Fruit fly (Drosophila melanogaster) whole organism, embryonic: ENCODE measurements around the gene Kat60.

Source experiments
- Awh ChIP-seq: fragments of 200-800 bp; sonication (Bioruptor generic); IDR thresholded peaks from 2 replicates; pipeline ENCODE4, ENCODE4 v1.3.6; 2022; ENCODE audit warnings: missing biosample characterization, missing genetic modification characterization
- CG12071 ChIP-seq: fragments of 200-800 bp; sonication (Bioruptor generic); optimal IDR thresholded peaks from 3 replicates; lab custom pipeline; 2018; ENCODE audit warnings: missing biosample characterization, mild to moderate bottlenecking, missing genetic modification characterization
- CG12236 ChIP-seq: fragments of 200-800 bp; sonication (Bioruptor generic); optimal IDR thresholded peaks from 2 replicates; lab custom pipeline; 2016; ENCODE audit warnings: missing biosample characterization, missing genetic modification characterization
- CG13123 ChIP-seq: fragments of 200-800 bp; sonication (Bioruptor generic); optimal IDR thresholded peaks from 2 replicates; lab custom pipeline; 2016; ENCODE audit warnings: missing biosample characterization, missing genetic modification characterization
- CG13775 ChIP-seq: fragments of 200-800 bp; sonication (Bioruptor generic); optimal IDR thresholded peaks from 3 replicates; lab custom pipeline; 2017; ENCODE audit warnings: missing biosample characterization, mild to moderate bottlenecking, missing genetic modification characterization
- CG14441 ChIP-seq: fragments of 200-800 bp; sonication (Bioruptor generic); IDR thresholded peaks from 2 replicates; pipeline ENCODE4 v1.3.6; 2022; ENCODE audit warnings: missing biosample characterization, missing genetic modification characterization
- CG14860 ChIP-seq: fragments of 200-800 bp; sonication (Bioruptor generic); IDR thresholded peaks from 3 replicates; pipeline ENCODE4 v1.3.6; 2022; ENCODE audit warnings: missing biosample characterization, missing genetic modification characterization; ENCODE audit not compliant: partially characterized antibody
- CG15073 ChIP-seq: fragments of 200-800 bp; sonication (Bioruptor generic); optimal IDR thresholded peaks from 2 replicates; lab custom pipeline; 2016; ENCODE audit warnings: missing biosample characterization, missing genetic modification characterization
- CG18764 ChIP-seq: fragments of 200-800 bp; sonication (Bioruptor generic); optimal IDR thresholded peaks from 3 replicates; lab custom pipeline; 2016; ENCODE audit warnings: missing biosample characterization, missing genetic modification characterization
- CG2199 ChIP-seq: fragments of 200-800 bp; sonication (Bioruptor generic); IDR thresholded peaks from 3 replicates; pipeline ENCODE4 v1.3.6; 2022; ENCODE audit warnings: missing biosample characterization, missing genetic modification characterization
- CG2678 ChIP-seq: fragments of 200-800 bp; sonication (Bioruptor generic); optimal IDR thresholded peaks from 3 replicates; lab custom pipeline; 2019; ENCODE audit warnings: missing biosample characterization, mild to moderate bottlenecking, missing genetic modification characterization, moderate library complexity
- CG2889 ChIP-seq: fragments of 200-800 bp; sonication (Bioruptor generic); IDR thresholded peaks from 3 replicates; pipeline ENCODE4 v1.3.6; 2022; ENCODE audit warnings: missing biosample characterization, missing genetic modification characterization
- CG30020 ChIP-seq: fragments of 200-800 bp; optimal IDR thresholded peaks from 2 replicates; lab custom pipeline; 2019; ENCODE audit warnings: missing biosample characterization, mild to moderate bottlenecking, missing genetic modification characterization, moderate library complexity
- CG3065 ChIP-seq: fragments of 200-800 bp; sonication (Bioruptor generic); optimal IDR thresholded peaks from 2 replicates; lab custom pipeline; 2016; ENCODE audit warnings: missing biosample characterization, missing genetic modification characterization
- CG32532 ChIP-seq: fragments of 200-800 bp; sonication (Bioruptor generic); IDR thresholded peaks from 2 replicates; pipeline ENCODE4 v1.3.6; 2022; ENCODE audit warnings: missing biosample characterization, missing genetic modification characterization
- CG4282 ChIP-seq: fragments of 200-800 bp; sonication (Bioruptor generic); optimal IDR thresholded peaks from 2 replicates; lab custom pipeline; 2016; ENCODE audit warnings: missing biosample characterization, missing genetic modification characterization
- CG4820 ChIP-seq: fragments of 200-800 bp; sonication (Bioruptor generic); optimal IDR thresholded peaks from 3 replicates; lab custom pipeline; 2016; ENCODE audit warnings: missing biosample characterization, missing genetic modification characterization
- CG5180 ChIP-seq: fragments of 200-800 bp; sonication (Bioruptor generic); optimal IDR thresholded peaks from 3 replicates; lab custom pipeline; 2017; ENCODE audit warnings: missing biosample characterization, missing genetic modification characterization, mild to moderate bottlenecking, moderate library complexity, missing genetic modification reagents
- CG6791 ChIP-seq: fragments of 200-800 bp; sonication (Bioruptor generic); IDR thresholded peaks from 3 replicates; pipeline ENCODE4 v1.3.6; 2022; ENCODE audit warnings: missing biosample characterization, missing genetic modification characterization; ENCODE audit not compliant: partially characterized antibody
- CG7987 ChIP-seq: fragments of 200-800 bp; sonication (Bioruptor generic); optimal IDR thresholded peaks from 2 replicates; lab custom pipeline; 2018; ENCODE audit warnings: missing biosample characterization, mild to moderate bottlenecking, missing genetic modification characterization, moderate library complexity
- CG8290 ChIP-seq, 3 experiments: fragments of 200-800 bp; sonication (Bioruptor generic); optimal IDR thresholded peaks; 2 replicates each; lab custom pipeline; 2016 to 2019; ENCODE audit warnings: missing biosample characterization in 3 of 3, missing genetic modification characterization in 3 of 3, mild to moderate bottlenecking in 2 of 3, moderate library complexity in 1 of 3
- Camta ChIP-seq: fragments of 200-800 bp; sonication (Bioruptor generic); optimal IDR thresholded peaks from 2 replicates; lab custom pipeline; 2016; ENCODE audit warnings: missing biosample characterization, missing genetic modification characterization
- HLH3B ChIP-seq: fragments of 200-800 bp; sonication (Bioruptor generic); IDR thresholded peaks from 2 replicates; pipeline ENCODE4 v1.3.6; 2022; ENCODE audit warnings: missing biosample characterization, missing genetic modification characterization
- Hr78 ChIP-seq, 2 experiments: fragments of 200-800 bp in 1 of 2; fragments of >200 bp in 1 of 2; sonication (Bioruptor generic) in 1 of 2; optimal IDR thresholded peaks; 2 replicates each; lab custom pipeline; 2017 to 2019; ENCODE audit warnings: missing biosample characterization in 2 of 2, missing genetic modification characterization in 2 of 2, mild to moderate bottlenecking in 1 of 2, moderate library complexity in 1 of 2
- Hsf ChIP-seq: fragments of 200-800 bp; sonication (Bioruptor generic); optimal IDR thresholded peaks from 3 replicates; lab custom pipeline; 2016; ENCODE audit warnings: missing biosample characterization, missing genetic modification characterization
- TFAM ChIP-seq: fragments of 200-800 bp; sonication (Bioruptor generic); optimal IDR thresholded peaks from 2 replicates; lab custom pipeline; 2017; ENCODE audit warnings: missing biosample characterization, missing genetic modification characterization, inconsistent platforms
- Usf ChIP-seq: fragments of 200-800 bp; sonication (Bioruptor generic); optimal IDR thresholded peaks from 2 replicates; lab custom pipeline; 2017; ENCODE audit warnings: missing genotype, missing biosample characterization, missing genetic modification characterization
- Xbp1 ChIP-seq: fragments of 200-800 bp; sonication (Bioruptor generic); optimal IDR thresholded peaks from 3 replicates; lab custom pipeline; 2016; ENCODE audit warnings: missing biosample characterization, mild to moderate bottlenecking, missing genetic modification characterization
- amos ChIP-seq: fragments of 200-800 bp; sonication (Bioruptor generic); IDR thresholded peaks from 2 replicates; pipeline ENCODE4 v1.3.6; 2022; ENCODE audit warnings: missing biosample characterization, missing genetic modification characterization; ENCODE audit not compliant: partially characterized antibody
- chinmo ChIP-seq: fragments of 200-800 bp; sonication (Bioruptor generic); IDR thresholded peaks from 4 replicates; pipeline ENCODE4 v1.3.6; 2022; ENCODE audit warnings: missing biosample characterization, missing genetic modification characterization; ENCODE audit not compliant: partially characterized antibody
- dati ChIP-seq: fragments of 200-800 bp; sonication (Bioruptor generic); IDR thresholded peaks from 2 replicates; pipeline ENCODE4 v1.3.6; 2022; ENCODE audit warnings: missing biosample characterization, missing genetic modification characterization
- grn ChIP-seq: fragments of 200-800 bp; sonication (Bioruptor generic); optimal IDR thresholded peaks from 3 replicates; lab custom pipeline; 2017; ENCODE audit warnings: missing biosample characterization, missing genetic modification characterization
- gsb-n ChIP-seq: fragments of 200-800 bp; sonication (Bioruptor generic); optimal IDR thresholded peaks from 3 replicates; lab custom pipeline; 2018; ENCODE audit warnings: missing biosample characterization, mild to moderate bottlenecking, missing genetic modification characterization
- kni ChIP-seq: fragments of 200-800 bp; sonication (Bioruptor generic); optimal IDR thresholded peaks from 3 replicates; lab custom pipeline; 2017; ENCODE audit warnings: mild to moderate bottlenecking, missing biosample characterization, missing genetic modification reagents, missing genetic modification characterization
- otp ChIP-seq: fragments of 200-800 bp; sonication (Bioruptor generic); IDR thresholded peaks from 3 replicates; pipeline ENCODE4, ENCODE4 v1.3.6; 2022; ENCODE audit warnings: missing biosample characterization, missing genetic modification characterization
- p53 ChIP-seq: fragments of 200-800 bp; sonication (Bioruptor generic); optimal IDR thresholded peaks from 2 replicates; lab custom pipeline; 2016; ENCODE audit warnings: missing biosample characterization, missing genetic modification characterization
- pho ChIP-seq: fragments of 200-800 bp; sonication (Bioruptor generic); optimal IDR thresholded peaks from 2 replicates; lab custom pipeline; 2016; ENCODE audit warnings: missing biosample characterization, missing genetic modification characterization
- pros ChIP-seq: fragments of 200-800 bp; sonication (Bioruptor generic); optimal IDR thresholded peaks from 3 replicates; lab custom pipeline; 2019; ENCODE audit warnings: missing biosample characterization, mild to moderate bottlenecking, missing genetic modification characterization, moderate library complexity
- sd ChIP-seq: fragments of 200-800 bp; sonication (Bioruptor generic); optimal IDR thresholded peaks from 3 replicates; lab custom pipeline; 2018; ENCODE audit warnings: missing biosample characterization, mild to moderate bottlenecking, missing genetic modification characterization, moderate library complexity
- slou ChIP-seq: fragments of 200-800 bp; sonication (Bioruptor generic); optimal IDR thresholded peaks from 3 replicates; lab custom pipeline; 2016; ENCODE audit warnings: missing biosample characterization, missing genetic modification characterization
- trem ChIP-seq: fragments of 200-800 bp; optimal IDR thresholded peaks from 3 replicates; lab custom pipeline; 2019; ENCODE audit warnings: missing biosample characterization, mild to moderate bottlenecking, missing genetic modification characterization, moderate library complexity
- unc-4 ChIP-seq: fragments of 200-800 bp; sonication (Bioruptor generic); IDR thresholded peaks from 2 replicates; pipeline ENCODE4 v1.3.6; 2022; ENCODE audit warnings: missing biosample characterization, missing genetic modification characterization; ENCODE audit not compliant: partially characterized antibody
- z ChIP-seq: fragments of 200-800 bp; sonication (Bioruptor generic); IDR thresholded peaks from 3 replicates; pipeline ENCODE4 v1.3.6; 2022; ENCODE audit warnings: missing biosample characterization, missing genetic modification characterization
- zen ChIP-seq: fragments of 200-800 bp; sonication (Bioruptor generic); optimal IDR thresholded peaks from 3 replicates; lab custom pipeline; 2018; ENCODE audit warnings: missing biosample characterization, mild to moderate bottlenecking, missing genetic modification characterization, moderate library complexity

The Kat60 gene

DNA sequence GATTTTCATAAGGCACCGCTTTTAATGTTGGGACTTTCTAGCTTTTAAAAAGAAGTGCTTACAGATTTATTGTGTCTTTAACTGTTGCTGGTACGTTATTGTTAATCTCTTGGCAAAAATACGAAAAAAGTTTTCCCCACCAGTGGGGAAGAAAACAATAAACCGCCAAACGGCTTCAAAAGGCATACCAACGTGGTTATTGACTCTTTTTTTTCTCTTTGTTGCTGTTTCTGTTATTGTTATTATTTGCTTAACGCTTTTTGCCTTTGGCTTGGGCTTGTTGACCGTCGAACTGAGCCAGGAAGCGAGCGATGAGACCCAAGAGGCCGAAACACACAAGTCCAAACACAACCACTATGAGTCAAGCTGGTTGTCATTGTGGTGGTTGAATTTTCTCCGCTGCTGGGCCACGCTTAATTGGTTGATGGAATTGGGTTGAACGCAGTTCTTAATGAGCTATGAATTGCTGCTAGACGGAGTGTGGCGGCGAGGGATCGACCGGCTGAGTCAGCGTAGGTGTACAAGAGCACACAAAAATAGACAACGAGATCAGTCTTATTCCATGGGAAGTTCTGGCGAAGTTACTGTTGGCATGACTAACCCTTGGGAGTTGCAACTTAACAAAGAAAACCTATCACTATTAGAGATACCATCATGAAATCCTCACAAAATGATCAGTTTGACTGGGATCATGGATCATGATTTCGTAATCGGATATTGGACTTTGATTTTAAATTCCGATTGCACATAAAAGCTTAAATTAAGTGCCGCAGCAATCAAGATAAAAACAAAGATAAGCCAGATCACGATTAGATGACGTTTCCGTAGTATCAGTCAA, 24.5 kb downstream of the Kat60 start (continued):
- TF ChIP-seq CG14860 (GFP tag; lab: Robert Waterston, UW) (no peak), kni (GFP tag; lab: Kevin White, UChicago) (peak; percentile 34), CG4820 (no peak), CG13775 (no peak), CG15073 (no peak), CG3065 (no peak), trem (no peak), CG2678 (tag; lab: Kevin White, UChicago) (peak; percentile 1), sd (tag; lab: Kevin White, UChicago) (peak; percentile 82), dati (GFP tag; lab: Robert Waterston, UW) (no peak), CG7987 (GFP tag; lab: Kevin White, UChicago) (no peak), grn (GFP tag; lab: Kevin White, UChicago) (peak; percentile 98), CG8290 (GFP tag; optimal IDR thresholded peaks at IDR 0.05; lab: Kevin White, UChicago) (peak; percentile 8), CG8290 (tag; optimal IDR thresholded peaks at IDR 0.05; lab: Kevin White, UChicago) (peak in 1 of 2 experiments; percentile 43), CG12071 (peak; percentile 37), CG4282 (GFP tag; lab: Kevin White, UChicago) (no peak), amos (no peak), chinmo (GFP tag; lab: Robert Waterston, UW) (0 out of 4 replicates have a peak, but pooled peaks have one; percentile 59), Camta (no peak), CG13123 (GFP tag; lab: Kevin White, UChicago) (no peak), z (GFP tag; lab: Robert Waterston, UW) (no peak), pho (no peak), Hr78 (GFP tag; optimal IDR thresholded peaks at IDR 0.05; lab: Kevin White, UChicago) (no peak), pros (GFP tag; lab: Kevin White, UChicago) (peak; percentile 30), CG18764 (GFP tag; lab: Kevin White, UChicago) (no peak), gsb-n (tag; lab: Kevin White, UChicago) (peak; percentile 28), Awh (GFP tag; lab: Robert Waterston, UW) (peak; percentile 67; the same call in 1 of the 2 replicates), CG14441 (no peak), CG5180 (no peak), otp (GFP tag; lab: Robert Waterston, UW) (0 out of 3 replicates have a peak, but pooled peaks have one; percentile 13), Xbp1 (GFP tag; lab: Kevin White, UChicago) (no peak), slou (GFP tag; lab: Kevin White, UChicago) (no peak), CG12236 (GFP tag; lab: Kevin White, UChicago) (no peak), CG32532 (GFP tag; lab: Robert Waterston, UW) (0 out of 2 replicates have a peak, but pooled peaks have one; percentile 10), CG2199 (0 out of 3 replicates have a peak, but pooled peaks have one; percentile 47), TFAM (GFP tag; lab: Kevin White, UChicago) (no peak), zen (tag; lab: Kevin White, UChicago) (peak; percentile 36), p53 (no peak), HLH3B (no peak), CG2889 (GFP tag; lab: Robert Waterston, UW) (no peak), CG30020 (no peak), CG6791 (GFP tag; lab: Robert Waterston, UW) (no peak), Hsf (no peak), Usf (GFP tag; lab: Kevin White, UChicago) (no peak), unc-4 (no peak)
